Worm (Caenorhabditis elegans) whole organism, L4/young adult: ENCODE results near the gene nhr-270.

Experiments
- dao-5 ChIP-seq: sonication (generic microtip); optimal IDR thresholded peaks from 2 replicates; lab custom pipeline; 2016; ENCODE audit warnings: missing genotype, missing genetic modification characterization, moderate library complexity, missing compliant biosample characterization
- him-1 ChIP-seq: sonication (generic microtip); optimal IDR thresholded peaks from 2 replicates; lab custom pipeline; 2016; ENCODE audit warnings: missing genotype, missing genetic modification reagents, missing genetic modification characterization, missing compliant biosample characterization

DNA sequence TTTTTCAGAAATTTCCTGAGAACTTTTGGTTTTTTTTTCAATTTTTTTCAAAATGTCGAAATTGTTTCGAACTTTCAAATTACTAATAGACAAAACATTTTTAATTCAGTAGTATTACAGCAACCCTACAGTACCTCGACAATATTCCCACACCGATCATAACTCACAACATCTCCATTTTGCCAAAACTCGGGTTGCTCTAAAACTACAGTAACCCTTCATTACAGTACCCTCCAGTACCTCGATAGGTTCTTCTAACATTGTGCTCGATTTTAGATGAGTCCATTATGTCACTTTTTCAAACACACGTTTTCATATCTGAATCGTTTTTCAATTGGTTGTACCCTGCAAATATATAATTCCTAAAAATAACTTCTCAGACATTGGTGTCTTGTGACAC is 44.5 kb upstream of the nhr-270 start:
- no peak for TF ChIP-seq dao-5 (tag; lab: Kevin White, UChicago)
- TF ChIP-seq him-1 (tag; lab: Kevin White, UChicago): no peak
